Fruit fly (Drosophila melanogaster): Measurements from ENCODE around the gene Apl.
A peak's percentile ranks its signal among the peaks of the same experiment; 100 is the strongest.

Apl gene

DNA sequence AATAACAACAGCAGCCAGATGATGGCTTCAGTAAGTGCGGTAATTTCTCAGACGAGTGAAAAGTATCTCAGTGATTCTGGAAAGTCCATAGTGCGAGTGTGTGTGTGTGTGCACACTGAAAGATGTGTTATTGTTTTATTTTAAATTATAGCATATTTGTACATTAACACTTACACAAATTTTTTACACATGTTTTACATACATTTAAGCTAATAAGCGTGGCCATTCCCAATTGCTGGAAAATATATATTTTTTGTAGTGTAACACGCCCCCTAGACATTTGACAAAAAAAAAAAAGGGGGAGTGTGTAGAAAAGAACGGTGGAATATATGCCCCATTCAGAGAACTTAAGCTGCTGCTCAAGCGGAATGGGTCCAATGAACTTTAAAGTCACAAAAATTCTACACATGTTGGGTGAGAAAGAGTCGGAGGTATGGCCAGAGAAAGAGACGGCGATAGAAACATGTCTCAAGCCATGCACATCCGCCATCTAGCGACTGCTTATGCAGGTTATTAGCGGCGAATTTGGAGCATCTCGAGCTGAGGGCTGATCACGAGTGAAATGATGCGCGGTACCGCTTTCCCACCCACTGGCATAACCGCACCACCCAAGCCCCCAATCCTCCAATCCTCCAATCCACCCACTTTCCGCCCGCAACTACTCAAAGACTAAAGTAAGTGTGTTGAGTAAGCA, 37.0 kb downstream of the Apl start (continued):
- TF ChIP-seq br (optimal IDR thresholded peaks at IDR 0.05) (no peak), Mad (GFP tag; optimal IDR thresholded peaks at IDR 0.05) (no peak), lmd (GFP tag; IDR thresholded peaks at IDR 0.05) (no peak), Dbx (GFP tag; IDR thresholded peaks at IDR 0.05) (no peak), CG2202 (tag; optimal IDR thresholded peaks at IDR 0.05) (no peak), ro (GFP tag; IDR thresholded peaks at IDR 0.05) (no peak), prd (optimal IDR thresholded peaks at IDR 0.05) (no peak), prd (GFP tag; IDR thresholded peaks at IDR 0.05) (peak; percentile 61; the same call in 2 of the 3 replicates), Elba2 (GFP tag; optimal IDR thresholded peaks at IDR 0.05) (no peak), nom (GFP tag; optimal IDR thresholded peaks at IDR 0.05) (no peak), CG4404 (GFP tag; IDR thresholded peaks at IDR 0.05) (no peak), CG4730 (GFP tag; IDR thresholded peaks at IDR 0.05) (no peak), al (GFP tag; IDR thresholded peaks at IDR 0.05) (no peak), CG8359 (GFP tag; optimal IDR thresholded peaks at IDR 0.05; ENCODE audit: borderline replicate concordance) (no peak), ssp (GFP tag; IDR thresholded peaks at IDR 0.05) (no peak), CG7839 (tag; optimal IDR thresholded peaks at IDR 0.05) (no peak), esg (GFP tag; conservative IDR thresholded peaks at IDR 0.05) (no peak), CG2116 (GFP tag; optimal IDR thresholded peaks at IDR 0.05) (no peak), Ets65A (GFP tag) (peak; percentile 54), dmrt11E (tag; optimal IDR thresholded peaks at IDR 0.05) (no peak), Lpt (GFP tag; optimal IDR thresholded peaks at IDR 0.05) (no peak), MBD-R2 (GFP tag; IDR thresholded peaks at IDR 0.05) (no peak), hkb (optimal IDR thresholded peaks at IDR 0.05) (no peak), hkb (GFP tag; IDR thresholded peaks at IDR 0.05) (no peak), CG7786 (GFP tag; optimal IDR thresholded peaks at IDR 0.05) (no peak), CG1603 (tag; optimal IDR thresholded peaks at IDR 0.05) (no peak), sqz (GFP tag; optimal IDR thresholded peaks at IDR 0.05) (no peak), croc (GFP tag; conservative IDR thresholded peaks at IDR 0.05) (no peak), CG1792 (GFP tag; optimal IDR thresholded peaks at IDR 0.05) (no peak), CG18764 (GFP tag; optimal IDR thresholded peaks at IDR 0.05) (no peak), CG14050 (GFP tag; IDR thresholded peaks at IDR 0.05) (no peak), CG17359 (tag; optimal IDR thresholded peaks at IDR 0.05) (no peak), CG12299 (tag; optimal IDR thresholded peaks at IDR 0.05) (no peak), CG10565 (GFP tag; optimal IDR thresholded peaks at IDR 0.05) (no peak), CG7357 (GFP tag; IDR thresholded peaks at IDR 0.05) (no peak), CG14710 (tag; optimal IDR thresholded peaks at IDR 0.05) (peak; percentile 25), CG2875 (GFP tag; optimal IDR thresholded peaks at IDR 0.05) (no peak), Ssrp (tag; optimal IDR thresholded peaks at IDR 0.05) (no peak), tgo (GFP tag; IDR thresholded peaks at IDR 0.05) (0 out of 3 replicates have a peak, but pooled peaks have one; percentile 14), kni (GFP tag; optimal IDR thresholded peaks at IDR 0.05) (no peak), lov (optimal IDR thresholded peaks at IDR 0.05) (no peak), lov (GFP tag; IDR thresholded peaks at IDR 0.05) (0 out of 3 replicates have a peak, but pooled peaks have one; percentile 30), Blimp-1 (GFP tag; optimal IDR thresholded peaks at IDR 0.05) (peak; percentile 44), CG12744 (GFP tag; optimal IDR thresholded peaks at IDR 0.05) (no peak), dm (GFP tag; optimal IDR thresholded peaks at IDR 0.05) (no peak), CG11696 (GFP tag; IDR thresholded peaks at IDR 0.05) (no peak), Abd-B (GFP tag; optimal IDR thresholded peaks at IDR 0.05) (no peak), shn (GFP tag; optimal IDR thresholded peaks at IDR 0.05) (no peak), wek (GFP tag; optimal IDR thresholded peaks at IDR 0.05) (no peak), schlank (tag; optimal IDR thresholded peaks at IDR 0.05) (no peak)

Measured in whole organism, embryonic.